Fruit fly (Drosophila melanogaster) whole organism, embryonic: Measurements from ENCODE around the gene Glos.

Experiments used
- ATbp ChIP-seq: fragments of 200-800 bp; sonication (Bioruptor generic); optimal IDR thresholded peaks from 2 replicates; lab custom pipeline; 2017; ENCODE audit warnings: missing biosample characterization, mild to moderate bottlenecking, missing genetic modification characterization, missing genetic modification reagents
- Adf1 ChIP-seq: fragments of 200-800 bp; sonication (Bioruptor generic); IDR thresholded peaks from 2 replicates; pipeline ENCODE4 v1.3.6; 2022; ENCODE audit warnings: missing biosample characterization, missing genetic modification characterization
- Atf3 ChIP-seq: fragments of 200-800 bp; sonication (Bioruptor generic); optimal IDR thresholded peaks from 3 replicates; lab custom pipeline; 2016; ENCODE audit warnings: missing biosample characterization, missing genetic modification characterization
- C15 ChIP-seq: fragments of 200-800 bp; sonication (Bioruptor generic); IDR thresholded peaks from 3 replicates; pipeline ENCODE4 v1.3.6; 2022; ENCODE audit warnings: missing biosample characterization, missing genetic modification characterization
- CG10321 ChIP-seq: fragments of 200-800 bp; sonication (Bioruptor generic); IDR thresholded peaks from 2 replicates; pipeline ENCODE4 v1.3.6; 2022; ENCODE audit warnings: missing biosample characterization, missing genetic modification characterization
- CG12155 ChIP-seq: fragments of 200-800 bp; sonication (Bioruptor generic); optimal IDR thresholded peaks from 3 replicates; lab custom pipeline; 2016; ENCODE audit warnings: missing biosample characterization, missing genetic modification characterization
- CG14441 ChIP-seq: fragments of 200-800 bp; sonication (Bioruptor generic); IDR thresholded peaks from 2 replicates; pipeline ENCODE4 v1.3.6; 2022; ENCODE audit warnings: missing biosample characterization, missing genetic modification characterization
- CG15696 ChIP-seq: fragments of 200-800 bp; sonication (Bioruptor generic); optimal IDR thresholded peaks from 2 replicates; lab custom pipeline; 2019; ENCODE audit warnings: missing biosample characterization, mild to moderate bottlenecking, missing genetic modification characterization, moderate library complexity
- CG1603 ChIP-seq: fragments of 200-800 bp; sonication (Bioruptor generic); optimal IDR thresholded peaks from 2 replicates; lab custom pipeline; 2019; ENCODE audit warnings: missing biosample characterization, mild to moderate bottlenecking, missing genetic modification characterization, moderate library complexity
- CG16779 ChIP-seq: fragments of 200-800 bp; sonication (Bioruptor generic); IDR thresholded peaks from 2 replicates; pipeline ENCODE4 v1.3.6; 2022; ENCODE audit warnings: missing biosample characterization, missing genetic modification characterization
- CG16863 ChIP-seq: fragments of 200-800 bp; sonication (Bioruptor generic); optimal IDR thresholded peaks from 3 replicates; lab custom pipeline; 2016; ENCODE audit warnings: missing biosample characterization, missing genetic modification characterization
- CG17385 ChIP-seq: fragments of 200-800 bp; sonication (Bioruptor generic); optimal IDR thresholded peaks from 3 replicates; lab custom pipeline; 2018; ENCODE audit warnings: missing biosample characterization, mild to moderate bottlenecking, missing genetic modification characterization
- CG1832 ChIP-seq: fragments of 200-800 bp; sonication (Bioruptor generic); optimal IDR thresholded peaks from 2 replicates; lab custom pipeline; 2017; ENCODE audit warnings: missing biosample characterization, mild to moderate bottlenecking, missing genetic modification characterization, inconsistent platforms
- CG2875 ChIP-seq: fragments of 200-800 bp; sonication (Bioruptor generic); optimal IDR thresholded peaks from 2 replicates; lab custom pipeline; 2017; ENCODE audit warnings: missing biosample characterization, mild to moderate bottlenecking, missing genetic modification characterization, missing genetic modification reagents
- CG3726 ChIP-seq: fragments of 200-800 bp; sonication (Bioruptor generic); IDR thresholded peaks from 3 replicates; pipeline ENCODE4, ENCODE4 v1.3.6; 2022; ENCODE audit warnings: missing biosample characterization, missing genetic modification characterization
- CG4820 ChIP-seq: fragments of 200-800 bp; sonication (Bioruptor generic); optimal IDR thresholded peaks from 3 replicates; lab custom pipeline; 2016; ENCODE audit warnings: missing biosample characterization, missing genetic modification characterization
- CG6689 ChIP-seq: fragments of 200-800 bp; sonication (Bioruptor generic); IDR thresholded peaks from 2 replicates; pipeline ENCODE4 v1.3.6; 2022; ENCODE audit warnings: missing biosample characterization, missing genetic modification characterization
- CkIIα-i1 ChIP-seq: fragments of 200-800 bp; sonication (Bioruptor generic); IDR thresholded peaks from 2 replicates; pipeline ENCODE4 v1.3.6; 2022; ENCODE audit warnings: missing biosample characterization, missing genetic modification characterization
- CrebB ChIP-seq: fragments of 200-800 bp; sonication (Bioruptor generic); optimal IDR thresholded peaks from 3 replicates; lab custom pipeline; 2018; ENCODE audit warnings: missing biosample characterization, mild to moderate bottlenecking, missing genetic modification characterization
- Dip3 ChIP-seq: fragments of 200-800 bp; sonication (Bioruptor generic); optimal IDR thresholded peaks from 3 replicates; lab custom pipeline; 2016; ENCODE audit warnings: missing biosample characterization, missing genetic modification characterization
- Doc3 ChIP-seq: fragments of 200-800 bp; sonication (Bioruptor generic); IDR thresholded peaks from 3 replicates; pipeline ENCODE4 v1.3.6; 2022; ENCODE audit warnings: missing biosample characterization, missing genetic modification characterization; ENCODE audit not compliant: partially characterized antibody
- HmgD ChIP-seq: fragments of 200-800 bp; sonication (Bioruptor generic); optimal IDR thresholded peaks from 3 replicates; lab custom pipeline; 2016; ENCODE audit warnings: missing biosample characterization, missing genetic modification characterization
- Med ChIP-seq: fragments of 200-800 bp; sonication (Bioruptor generic); peaks from one replicate; lab custom pipeline; 2016; ENCODE audit warnings: missing biosample characterization, missing genetic modification characterization, mild to moderate bottlenecking, inconsistent platforms, moderate library complexity
- Scr ChIP-seq: fragments of 200-800 bp; sonication (Bioruptor generic); IDR thresholded peaks from 2 replicates; pipeline ENCODE4 v1.3.6; 2022; ENCODE audit warnings: missing biosample characterization, missing genetic modification characterization; ENCODE audit not compliant: partially characterized antibody
- Sin3A ChIP-seq: fragments of >200 bp; optimal IDR thresholded peaks from 2 replicates; lab custom pipeline; 2018
- Trl ChIP-seq, 3 experiments: fragments of >200 bp in 2 of 3; fragments of 200-800 bp in 1 of 3; sonication (Bioruptor generic) in 1 of 3; optimal IDR thresholded peaks; 2 replicates in 1 of 3; 3 replicates in 2 of 3; lab custom pipeline; 2016 to 2017; ENCODE audit warnings: missing biosample characterization in 1 of 3, missing genetic modification characterization in 1 of 3
- cato ChIP-seq: fragments of 200-800 bp; sonication (Bioruptor generic); optimal IDR thresholded peaks from 2 replicates; lab custom pipeline; 2016; ENCODE audit warnings: missing biosample characterization, missing genetic modification characterization, borderline replicate concordance
- caup ChIP-seq: fragments of 200-800 bp; sonication (Bioruptor generic); optimal IDR thresholded peaks from 3 replicates; lab custom pipeline; 2017; ENCODE audit warnings: missing biosample characterization, mild to moderate bottlenecking, missing genetic modification characterization, moderate library complexity; ENCODE audit not compliant: severe bottlenecking
- chinmo ChIP-seq: fragments of 200-800 bp; sonication (Bioruptor generic); IDR thresholded peaks from 4 replicates; pipeline ENCODE4 v1.3.6; 2022; ENCODE audit warnings: missing biosample characterization, missing genetic modification characterization; ENCODE audit not compliant: partially characterized antibody
- crol ChIP-seq: fragments of 200-800 bp; sonication (Bioruptor generic); IDR thresholded peaks from 2 replicates; pipeline ENCODE4 v1.3.6; 2022; ENCODE audit warnings: missing biosample characterization, missing genetic modification characterization
- fd64A ChIP-seq: fragments of 200-800 bp; sonication (Bioruptor generic); optimal IDR thresholded peaks from 3 replicates; lab custom pipeline; 2018; ENCODE audit warnings: missing biosample characterization, mild to moderate bottlenecking, missing genetic modification characterization
- gce ChIP-seq: fragments of 200-800 bp; sonication (Bioruptor generic); IDR thresholded peaks from 3 replicates; pipeline ENCODE4 v1.3.6; 2022; ENCODE audit warnings: missing biosample characterization, missing genetic modification characterization
- gfzf ChIP-seq: fragments of 200-800 bp; sonication (Bioruptor generic); optimal IDR thresholded peaks from 2 replicates; lab custom pipeline; 2016; ENCODE audit warnings: missing biosample characterization, mild to moderate bottlenecking, missing genetic modification characterization, moderate library complexity
- gro ChIP-seq: fragments of 200-800 bp; sonication (Bioruptor generic); optimal IDR thresholded peaks from 2 replicates; lab custom pipeline; 2016; ENCODE audit warnings: missing biosample characterization, missing genetic modification characterization
- hb ChIP-seq: fragments of 200-800 bp; sonication (Bioruptor generic); IDR thresholded peaks from 3 replicates; pipeline ENCODE4 v1.3.6; 2022; ENCODE audit warnings: missing biosample characterization, missing genetic modification characterization; ENCODE audit not compliant: partially characterized antibody
- her ChIP-seq: fragments of 200-800 bp; sonication (Bioruptor generic); optimal IDR thresholded peaks from 2 replicates; lab custom pipeline; 2016; ENCODE audit warnings: missing biosample characterization, missing genetic modification characterization
- lbe ChIP-seq: fragments of 200-800 bp; sonication (Bioruptor generic); optimal IDR thresholded peaks from 2 replicates; lab custom pipeline; 2016; ENCODE audit warnings: missing biosample characterization, mild to moderate bottlenecking, missing genetic modification characterization
- mam ChIP-seq: fragments of 200-800 bp; sonication (Bioruptor generic); optimal IDR thresholded peaks from 3 replicates; lab custom pipeline; 2016; ENCODE audit warnings: missing biosample characterization, missing genetic modification characterization
- org-1 ChIP-seq: fragments of 200-800 bp; sonication (Bioruptor generic); optimal IDR thresholded peaks from 2 replicates; lab custom pipeline; 2017; ENCODE audit warnings: missing biosample characterization, missing genetic modification characterization
- psq ChIP-seq: fragments of 200-800 bp; sonication (Bioruptor generic); optimal IDR thresholded peaks from 2 replicates; lab custom pipeline; 2017; ENCODE audit warnings: missing biosample characterization, missing genetic modification characterization
- pum ChIP-seq: fragments of 200-800 bp; sonication (Bioruptor generic); optimal IDR thresholded peaks from 2 replicates; lab custom pipeline; 2016; ENCODE audit warnings: missing biosample characterization, missing genetic modification characterization
- shn ChIP-seq: fragments of 200-800 bp; sonication (Bioruptor generic); optimal IDR thresholded peaks from 3 replicates; lab custom pipeline; 2016; ENCODE audit warnings: missing biosample characterization, missing genetic modification characterization
- sim ChIP-seq: fragments of 200-800 bp; sonication (Bioruptor generic); IDR thresholded peaks from 2 replicates; pipeline ENCODE4 v1.3.6; 2022; ENCODE audit warnings: missing biosample characterization, missing genetic modification characterization
- slp2 ChIP-seq: fragments of 200-800 bp; sonication (Bioruptor generic); optimal IDR thresholded peaks from 2 replicates; lab custom pipeline; 2016; ENCODE audit warnings: missing biosample characterization, missing genetic modification characterization
- sqz ChIP-seq: fragments of 200-800 bp; sonication (Bioruptor generic); optimal IDR thresholded peaks from 3 replicates; lab custom pipeline; 2018; ENCODE audit warnings: missing biosample characterization, mild to moderate bottlenecking, missing genetic modification characterization
- stc ChIP-seq: fragments of 200-800 bp; sonication (Bioruptor generic); IDR thresholded peaks from 2 replicates; pipeline ENCODE4 v1.3.6; 2022; ENCODE audit warnings: missing biosample characterization, missing genetic modification characterization
- tup ChIP-seq: fragments of 200-800 bp; sonication (Bioruptor generic); optimal IDR thresholded peaks from 2 replicates; lab custom pipeline; 2016; ENCODE audit warnings: missing biosample characterization, mild to moderate bottlenecking, missing genetic modification characterization, moderate library complexity
- usp ChIP-seq: fragments of >200 bp; optimal IDR thresholded peaks from 2 replicates; lab custom pipeline; 2017; ENCODE audit warnings: missing biosample characterization, missing genetic modification characterization
- wor ChIP-seq: fragments of 200-800 bp; sonication (Bioruptor generic); IDR thresholded peaks from 2 replicates; pipeline ENCODE4 v1.3.6; 2022; ENCODE audit warnings: missing biosample characterization, missing genetic modification characterization
- zen2 ChIP-seq: fragments of 200-800 bp; sonication (Bioruptor generic); IDR thresholded peaks from 3 replicates; pipeline ENCODE4 v1.3.6; 2022; ENCODE audit warnings: missing biosample characterization, missing genetic modification characterization; ENCODE audit not compliant: partially characterized antibody
- zfh2 ChIP-seq: fragments of 200-800 bp; sonication (Bioruptor generic); optimal IDR thresholded peaks from 2 replicates; lab custom pipeline; 2016; ENCODE audit warnings: missing biosample characterization, missing genetic modification characterization

Gene Glos

dm6 chrX:3949409-3950178 is 13.3 kb downstream of the Glos start (continued):
- TF ChIP-seq fd64A (GFP tag; lab: Kevin White, UChicago) (no peak), Doc3 (GFP tag; lab: Robert Waterston, UW) (no peak), gfzf (GFP tag; lab: Kevin White, UChicago) (no peak), HmgD (no peak), her (GFP tag; lab: Kevin White, UChicago) (no peak), Med (GFP tag; lab: Kevin White, UChicago) (peak; percentile 3), lbe (GFP tag; lab: Kevin White, UChicago) (peak; percentile 44), CG1832 (GFP tag; lab: Kevin White, UChicago) (peak; percentile 77), CG16863 (GFP tag; lab: Kevin White, UChicago) (no peak), zfh2 (GFP tag; lab: Kevin White, UChicago) (no peak), shn (no peak), wor (GFP tag; lab: Robert Waterston, UW) (no peak), caup (GFP tag; lab: Kevin White, UChicago) (no peak), CG10321 (GFP tag; lab: Robert Waterston, UW) (peak; percentile 37), Sin3A (no peak), crol (GFP tag; lab: Robert Waterston, UW) (no peak), Trl (optimal IDR thresholded peaks at IDR 0.05; lab: Kevin White, UChicago) (peak; percentile 50 to 86), Trl (GFP tag; optimal IDR thresholded peaks at IDR 0.05; lab: Kevin White, UChicago) (no peak), cato (no peak), psq (GFP tag; lab: Kevin White, UChicago) (no peak), Scr (GFP tag; lab: Robert Waterston, UW) (peak; percentile 32), CrebB (tag; lab: Kevin White, UChicago) (no peak), Adf1 (peak; percentile 13; the same call in 1 of the 2 replicates), CG17385 (GFP tag; lab: Kevin White, UChicago) (peak; percentile 62), C15 (GFP tag; lab: Robert Waterston, UW) (no peak), org-1 (GFP tag; lab: Kevin White, UChicago) (no peak), stc (GFP tag; lab: Robert Waterston, UW) (no peak), sqz (GFP tag; lab: Kevin White, UChicago) (peak; percentile 6), sim (GFP tag; lab: Robert Waterston, UW) (no peak), CG14441 (GFP tag; lab: Robert Waterston, UW) (no peak), usp (no peak)

dm6 chrX:3950199-3950645 is 13.9 kb downstream of the Glos start:
- TF ChIP-seq zen2 (no peak), CG15696 (tag; lab: Kevin White, UChicago) (no peak), pum (no peak), hb (GFP tag; lab: Robert Waterston, UW) (no peak), CG3726 (GFP tag; lab: Robert Waterston, UW) (no peak), ATbp (GFP tag; lab: Kevin White, UChicago) (no peak), tup (GFP tag; lab: Kevin White, UChicago) (no peak), Atf3 (GFP tag; lab: Kevin White, UChicago) (no peak), CG4820 (no peak), mam (GFP tag; lab: Kevin White, UChicago) (peak; percentile 64), CG16779 (GFP tag; lab: Robert Waterston, UW) (no peak), chinmo (GFP tag; lab: Robert Waterston, UW) (no peak), CG2875 (GFP tag; lab: Kevin White, UChicago) (no peak), slp2 (GFP tag; lab: Kevin White, UChicago) (no peak), gce (GFP tag; lab: Robert Waterston, UW) (no peak), Dip3 (GFP tag; lab: Kevin White, UChicago) (peak; percentile 36), CG6689 (peak; percentile 13; the same call in 1 of the 2 replicates), gro (no peak), CG1603 (tag; lab: Kevin White, UChicago) (no peak), CG12155 (GFP tag; lab: Kevin White, UChicago) (peak; percentile 22), CkIIα-i1 (no peak), CG16863 (GFP tag; lab: Kevin White, UChicago) (no peak)
